Worm (Caenorhabditis elegans): ENCODE measurements around the gene spin-1.

DNA sequence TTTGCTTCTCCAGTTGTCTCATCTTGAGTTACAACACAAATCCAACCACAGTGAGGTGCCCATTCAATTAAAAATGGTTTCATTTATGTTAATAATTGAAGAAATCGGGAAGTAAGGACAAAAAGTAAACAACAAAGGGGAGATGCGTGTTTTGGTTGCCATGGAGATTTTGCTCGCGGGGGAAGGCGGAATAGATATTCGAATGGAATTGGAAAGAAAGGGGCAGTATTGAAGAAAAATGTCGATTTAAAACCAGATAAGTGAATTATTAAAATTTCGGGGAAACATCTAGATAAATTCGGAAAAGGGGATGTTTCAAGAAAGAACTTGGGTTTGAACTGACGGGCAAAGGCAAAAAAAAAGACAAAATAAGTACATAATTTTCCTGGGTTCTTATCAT lies 35.8 kb downstream of the spin-1 start, which contains the start of gene che-11:
- TF ChIP-seq ceh-62 (tag; optimal IDR thresholded peaks at IDR 0.05) (no peak), mes-2 (tag; optimal IDR thresholded peaks at IDR 0.05; ENCODE audit: poor library complexity, severe bottlenecking) (no peak), php-3 (GFP tag; IDR thresholded peaks at IDR 0.05) (no peak), ZK546.5 (tag; optimal IDR thresholded peaks at IDR 0.05) (no peak), skn-1 (tag; optimal IDR thresholded peaks at IDR 0.05) (no peak), ces-1 (GFP tag; optimal IDR thresholded peaks at IDR 0.05) (no peak), unc-130 (GFP tag; optimal IDR thresholded peaks at IDR 0.05) (no peak), nhr-76 (tag; optimal IDR thresholded peaks at IDR 0.05) (no peak), ceh-82 (tag; optimal IDR thresholded peaks at IDR 0.05) (no peak), egl-27 (tag; optimal IDR thresholded peaks at IDR 0.05) (no peak), unc-62 (GFP tag; optimal IDR thresholded peaks at IDR 0.05 in 1 of 2) (no peak), unc-62 (tag; optimal IDR thresholded peaks at IDR 0.05) (no peak), dpl-1 (GFP tag; optimal IDR thresholded peaks at IDR 0.05) (no peak)
